Worm (Caenorhabditis elegans) whole organism, L1 larva: ENCODE results near the gene C26B2.8.

Source experiments
- C04F5.9 ChIP-seq: sonication (generic microtip); optimal IDR thresholded peaks from 2 replicates; lab custom pipeline; 2016; ENCODE audit warnings: missing genetic modification characterization, missing compliant biosample characterization
- C16A3.4 ChIP-seq: fragments of 150-350 bp; optimal IDR thresholded peaks from 2 replicates; lab custom pipeline; 2014; ENCODE audit warnings: missing biosample characterization, missing genetic modification characterization
- Y116A8C.19 ChIP-seq: sonication (generic microtip); optimal IDR thresholded peaks from 2 replicates; lab custom pipeline; 2016; ENCODE audit warnings: missing compliant biosample characterization, missing genetic modification characterization, borderline replicate concordance
- aha-1 ChIP-seq: fragments of 150-350 bp; optimal IDR thresholded peaks from 2 replicates; lab custom pipeline; 2014; ENCODE audit warnings: missing biosample characterization, missing genetic modification characterization
- aly-2 ChIP-seq: fragments of 150-350 bp; optimal IDR thresholded peaks from 2 replicates; lab custom pipeline; 2014; ENCODE audit warnings: missing biosample characterization, missing genetic modification characterization
- blmp-1 ChIP-seq: fragments of 150-350 bp; optimal IDR thresholded peaks from 2 replicates; lab custom pipeline; 2014; ENCODE audit warnings: missing biosample characterization, missing genetic modification characterization
- ceh-63 ChIP-seq: fragments of 200-800 bp; sonication (Bioruptor generic); optimal IDR thresholded peaks from 2 replicates; lab custom pipeline; 2018; ENCODE audit warnings: mild to moderate bottlenecking, missing genetic modification characterization, missing compliant biosample characterization
- ceh-8 ChIP-seq: fragments of 200-800 bp; sonication (Bioruptor generic); optimal IDR thresholded peaks from 2 replicates; lab custom pipeline; 2018; ENCODE audit warnings: mild to moderate bottlenecking, missing genetic modification characterization, moderate library complexity, missing compliant biosample characterization
- ceh-82 ChIP-seq, 3 experiments: fragments of 150-350 bp in 1 of 3; sonication (generic microtip) in 2 of 3; optimal IDR thresholded peaks; 2 replicates each; lab custom pipeline; 2014 to 2017; ENCODE audit warnings: missing biosample characterization in 3 of 3, missing genetic modification characterization in 3 of 3
- ceh-88 ChIP-seq: fragments of 200-800 bp; sonication (Bioruptor generic); IDR thresholded peaks from 2 replicates; pipeline ENCODE4 v1.3.6; 2022; ENCODE audit warnings: missing genetic modification characterization, missing compliant biosample characterization
- dpl-1 ChIP-seq, 3 experiments: fragments of 150-350 bp in 2 of 3; sonication (generic microtip) in 1 of 3; optimal IDR thresholded peaks; 2 replicates each; lab custom pipeline; 2014 to 2017; ENCODE audit warnings: missing biosample characterization in 3 of 3, missing genetic modification characterization in 3 of 3, missing genetic modification reagents in 3 of 3
- efl-1 ChIP-seq, 4 experiments: fragments of 150-350 bp; optimal IDR thresholded peaks in 3 of 4; peaks in 1 of 4; 1 replicate in 1 of 4; 2 replicates in 3 of 4; lab custom pipeline; 2014; ENCODE audit warnings: missing biosample characterization in 2 of 4, missing genetic modification characterization in 2 of 4, missing genetic modification reagents in 2 of 4
- egl-13 ChIP-seq: sonication (generic microtip); optimal IDR thresholded peaks from 2 replicates; lab custom pipeline; 2016; ENCODE audit warnings: missing genotype, missing genetic modification reagents, missing genetic modification characterization, missing compliant biosample characterization
- egl-27 ChIP-seq, 2 experiments: fragments of 150-350 bp in 1 of 2; sonication (generic microtip); optimal IDR thresholded peaks; 3 replicates each; lab custom pipeline; 2017 to 2018; ENCODE audit warnings: missing biosample characterization in 2 of 2, missing genetic modification characterization in 2 of 2, missing genetic modification reagents in 2 of 2
- fkh-10 ChIP-seq: sonication (generic microtip); optimal IDR thresholded peaks from 2 replicates; lab custom pipeline; 2017; ENCODE audit warnings: missing biosample characterization, missing genetic modification reagents, missing genetic modification characterization
- fkh-4 ChIP-seq: sonication (generic microtip); optimal IDR thresholded peaks from 2 replicates; lab custom pipeline; 2016; ENCODE audit warnings: missing compliant biosample characterization, missing genetic modification characterization, borderline replicate concordance
- grh-1 ChIP-seq: fragments of 200-800 bp; sonication (Bioruptor generic); IDR thresholded peaks from 2 replicates; pipeline ENCODE4 v1.3.6; 2022; ENCODE audit warnings: missing genetic modification reagents, missing genetic modification characterization, missing compliant biosample characterization
- hlh-17 ChIP-seq: fragments of 200-800 bp; sonication (Bioruptor generic); optimal IDR thresholded peaks from 2 replicates; lab custom pipeline; 2018; ENCODE audit warnings: missing genetic modification characterization, mild to moderate bottlenecking, missing compliant biosample characterization, moderate library complexity, borderline replicate concordance
- hlh-4 ChIP-seq: sonication (generic microtip); optimal IDR thresholded peaks from 2 replicates; lab custom pipeline; 2016; ENCODE audit warnings: mild to moderate bottlenecking, missing genetic modification characterization, missing compliant biosample characterization
- irx-1 ChIP-seq: sonication (generic microtip); optimal IDR thresholded peaks from 2 replicates; lab custom pipeline; 2016; ENCODE audit warnings: missing genetic modification characterization, missing compliant biosample characterization
- isw-1 ChIP-seq: fragments of 200-800 bp; sonication (Bioruptor generic); IDR thresholded peaks from 2 replicates; pipeline ENCODE4 v1.3.6; 2022; ENCODE audit warnings: missing genetic modification characterization, missing compliant biosample characterization
- jun-1 ChIP-seq: fragments of 150-350 bp; optimal IDR thresholded peaks from 2 replicates; lab custom pipeline; 2014; ENCODE audit warnings: missing biosample characterization, missing genetic modification reagents, missing genetic modification characterization
- lin-13 ChIP-seq: fragments of 150-350 bp; optimal IDR thresholded peaks from 2 replicates; lab custom pipeline; 2014; ENCODE audit warnings: missing biosample characterization, missing genetic modification reagents, missing genetic modification characterization
- lin-14 ChIP-seq: fragments of 200-800 bp; sonication (Bioruptor generic); optimal IDR thresholded peaks from 2 replicates; lab custom pipeline; 2018; ENCODE audit warnings: mild to moderate bottlenecking, missing genetic modification characterization, moderate library complexity, missing compliant biosample characterization
- lin-15B ChIP-seq: fragments of 150-350 bp; sonication (generic microtip); optimal IDR thresholded peaks from 3 replicates; lab custom pipeline; 2014; ENCODE audit warnings: missing biosample characterization, missing genetic modification characterization
- lin-39 ChIP-seq: fragments of 150-350 bp; optimal IDR thresholded peaks from 2 replicates; lab custom pipeline; 2014; ENCODE audit warnings: missing biosample characterization, missing genetic modification reagents, missing genetic modification characterization
- lir-3 ChIP-seq: sonication (generic microtip); optimal IDR thresholded peaks from 2 replicates; lab custom pipeline; 2016; ENCODE audit warnings: mild to moderate bottlenecking, missing genetic modification characterization, moderate library complexity, missing compliant biosample characterization; ENCODE audit not compliant: poor library complexity
- lsy-2 ChIP-seq, 2 experiments: fragments of 150-350 bp; optimal IDR thresholded peaks; 2 replicates each; lab custom pipeline; 2014; ENCODE audit warnings: missing biosample characterization in 2 of 2, missing genetic modification characterization in 2 of 2
- mab-9 ChIP-seq: fragments of 200-800 bp; sonication (Bioruptor generic); IDR thresholded peaks from 2 replicates; pipeline ENCODE4 v1.3.6; 2022; ENCODE audit warnings: missing genetic modification reagents, missing genetic modification characterization, missing compliant biosample characterization
- mef-2 ChIP-seq: fragments of 150-350 bp; optimal IDR thresholded peaks from 2 replicates; lab custom pipeline; 2014; ENCODE audit warnings: missing biosample characterization, missing genetic modification characterization
- mep-1 ChIP-seq: fragments of 150-350 bp; optimal IDR thresholded peaks from 2 replicates; lab custom pipeline; 2014; ENCODE audit warnings: missing biosample characterization, missing genetic modification characterization
- nhr-20 ChIP-seq: sonication (generic microtip); optimal IDR thresholded peaks from 2 replicates; lab custom pipeline; 2016; ENCODE audit warnings: mild to moderate bottlenecking, missing genetic modification characterization, missing compliant biosample characterization
- nhr-28 ChIP-seq: fragments of 150-350 bp; optimal IDR thresholded peaks from 2 replicates; lab custom pipeline; 2014; ENCODE audit warnings: missing biosample characterization, missing genetic modification characterization
- nhr-47 ChIP-seq: sonication (generic microtip); optimal IDR thresholded peaks from 2 replicates; lab custom pipeline; 2016; ENCODE audit warnings: mild to moderate bottlenecking, missing genetic modification characterization, moderate library complexity, missing compliant biosample characterization
- nhr-71 ChIP-seq: sonication (generic microtip); optimal IDR thresholded peaks from 2 replicates; lab custom pipeline; 2016; ENCODE audit warnings: mild to moderate bottlenecking, missing genetic modification characterization, moderate library complexity, missing compliant biosample characterization
- nhr-77 ChIP-seq: fragments of 150-350 bp; optimal IDR thresholded peaks from 2 replicates; lab custom pipeline; 2014; ENCODE audit warnings: missing biosample characterization, missing genetic modification characterization
- nhr-85 ChIP-seq: sonication (generic microtip); peaks from one replicate; lab custom pipeline; 2016; ENCODE audit warnings: missing genetic modification characterization, inconsistent platforms, missing compliant biosample characterization
- nhr-90 ChIP-seq: sonication (generic microtip); optimal IDR thresholded peaks from 2 replicates; lab custom pipeline; 2016; ENCODE audit warnings: mild to moderate bottlenecking, missing genetic modification characterization, missing compliant biosample characterization; ENCODE audit not compliant: poor library complexity
- pax-3 ChIP-seq: fragments of 200-800 bp; sonication (Bioruptor generic); optimal IDR thresholded peaks from 2 replicates; lab custom pipeline; 2018; ENCODE audit warnings: mild to moderate bottlenecking, missing genetic modification characterization, moderate library complexity, missing compliant biosample characterization
- rnt-1 ChIP-seq: sonication (generic microtip); optimal IDR thresholded peaks from 2 replicates; lab custom pipeline; 2016; ENCODE audit warnings: mild to moderate bottlenecking, missing genetic modification characterization, moderate library complexity, missing compliant biosample characterization
- skn-1 ChIP-seq: fragments of 150-350 bp; optimal IDR thresholded peaks from 2 replicates; lab custom pipeline; 2014; ENCODE audit warnings: missing biosample characterization, missing genetic modification characterization
- snpc-4 ChIP-seq: fragments of 150-350 bp; optimal IDR thresholded peaks from 2 replicates; lab custom pipeline; 2014; ENCODE audit warnings: missing biosample characterization, missing genetic modification characterization
- sup-37 ChIP-seq: fragments of 200-800 bp; sonication (Bioruptor generic); optimal IDR thresholded peaks from 2 replicates; lab custom pipeline; 2018; ENCODE audit warnings: mild to moderate bottlenecking, missing genetic modification characterization, missing compliant biosample characterization
- tbx-2 ChIP-seq: sonication (generic microtip); optimal IDR thresholded peaks from 2 replicates; lab custom pipeline; 2016; ENCODE audit warnings: missing genetic modification characterization, missing compliant biosample characterization
- unc-98 ChIP-seq: fragments of 200-800 bp; sonication (Bioruptor generic); IDR thresholded peaks from 2 replicates; pipeline ENCODE4 v1.3.6; 2022; ENCODE audit warnings: missing genetic modification characterization, missing compliant biosample characterization
- xbp-1 ChIP-seq: sonication (generic microtip); optimal IDR thresholded peaks from 2 replicates; lab custom pipeline; 2016; ENCODE audit warnings: missing genetic modification characterization, missing compliant biosample characterization
- ztf-11 ChIP-seq, 2 experiments: sonication (generic microtip); optimal IDR thresholded peaks; 2 replicates each; lab custom pipeline; 2016 to 2017; ENCODE audit warnings: missing genetic modification characterization in 2 of 2, missing biosample characterization in 1 of 2, missing compliant biosample characterization in 1 of 2

The C26B2.8 gene

ce11 chrIV:8010521-8010920 lies 3.4 kb upstream of the C26B2.8 start:
- no peak for TF ChIP-seq isw-1 (GFP tag; lab: Robert Waterston, UW)
- no peak for TF ChIP-seq sup-37
- TF ChIP-seq lin-13 (GFP tag; lab: Kevin White, UChicago): no peak
- TF ChIP-seq snpc-4 (tag; lab: Kevin White, UChicago): no peak
- TF ChIP-seq lin-14 (GFP tag; lab: Kevin White, UChicago): no peak
- TF ChIP-seq aha-1 (tag; lab: Kevin White, UChicago): no peak
- TF ChIP-seq hlh-17 (GFP tag; lab: Kevin White, UChicago): no peak
- TF ChIP-seq mab-9 (GFP tag; lab: Robert Waterston, UW): no peak
- no peak for TF ChIP-seq egl-27 (tag; optimal IDR thresholded peaks at IDR 0.05; lab: Kevin White, UChicago)
- no peak for TF ChIP-seq nhr-28 (tag; lab: Kevin White, UChicago)
- no peak for TF ChIP-seq mep-1 (tag; lab: Kevin White, UChicago)
- no peak for TF ChIP-seq egl-13 (tag; lab: Kevin White, UChicago)
- no peak for TF ChIP-seq lin-39
- TF ChIP-seq ceh-88: no peak
- TF ChIP-seq fkh-4: no peak
- no peak for TF ChIP-seq lin-15B (tag; lab: Kevin White, UChicago)
- TF ChIP-seq ztf-11 (tag; optimal IDR thresholded peaks at IDR 0.05; lab: Kevin White, UChicago): no peak
- TF ChIP-seq nhr-90 (tag; lab: Kevin White, UChicago): no peak

DNA sequence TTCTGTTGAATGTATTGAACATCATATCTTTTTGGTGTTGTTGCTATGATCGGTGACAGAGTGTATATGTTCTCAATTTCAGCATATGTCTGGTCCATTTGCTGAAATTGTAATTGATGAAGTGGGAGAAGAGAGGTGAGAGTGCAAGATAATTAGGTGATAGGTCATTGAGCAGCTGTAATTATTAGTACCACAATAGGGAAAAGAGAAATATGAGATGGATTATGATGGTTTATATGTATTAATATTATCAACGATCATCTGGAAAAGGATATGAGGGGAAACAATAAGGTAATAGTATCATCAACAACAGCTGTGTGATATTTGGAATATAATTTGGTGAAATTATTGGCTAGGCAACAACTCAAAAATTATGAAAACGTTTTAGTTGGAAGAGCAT lies 1.6 kb upstream of the C26B2.8 start, which contains the start of gene Y42H9B.3:
TSS of gene Y42H9B.3 (minus strand) at position 101 of the 400 bp plus-strand sequence.
- no peak for TF ChIP-seq hlh-4 (tag; lab: Kevin White, UChicago)
- no peak for TF ChIP-seq ceh-63 (GFP tag; lab: Kevin White, UChicago)
- TF ChIP-seq sup-37: no peak
- no peak for TF ChIP-seq C16A3.4
- no peak for TF ChIP-seq efl-1 (optimal IDR thresholded peaks at IDR 0.05; lab: Kevin White, UChicago)
- no peak for TF ChIP-seq efl-1 (GFP tag; optimal IDR thresholded peaks at IDR 0.05 in 1 of 2; lab: Kevin White, UChicago)
- no peak for TF ChIP-seq aly-2 (tag; lab: Kevin White, UChicago)
- TF ChIP-seq nhr-85: no peak
- TF ChIP-seq C04F5.9 (tag; lab: Kevin White, UChicago): no peak
- no peak for TF ChIP-seq nhr-71 (tag; lab: Kevin White, UChicago)
- TF ChIP-seq hlh-17 (GFP tag; lab: Kevin White, UChicago): no peak
- TF ChIP-seq lir-3 (tag; lab: Kevin White, UChicago): no peak
- TF ChIP-seq dpl-1 (GFP tag; optimal IDR thresholded peaks at IDR 0.05; lab: Kevin White, UChicago): no peak
- no peak for TF ChIP-seq mef-2
- TF ChIP-seq skn-1: no peak

DNA sequence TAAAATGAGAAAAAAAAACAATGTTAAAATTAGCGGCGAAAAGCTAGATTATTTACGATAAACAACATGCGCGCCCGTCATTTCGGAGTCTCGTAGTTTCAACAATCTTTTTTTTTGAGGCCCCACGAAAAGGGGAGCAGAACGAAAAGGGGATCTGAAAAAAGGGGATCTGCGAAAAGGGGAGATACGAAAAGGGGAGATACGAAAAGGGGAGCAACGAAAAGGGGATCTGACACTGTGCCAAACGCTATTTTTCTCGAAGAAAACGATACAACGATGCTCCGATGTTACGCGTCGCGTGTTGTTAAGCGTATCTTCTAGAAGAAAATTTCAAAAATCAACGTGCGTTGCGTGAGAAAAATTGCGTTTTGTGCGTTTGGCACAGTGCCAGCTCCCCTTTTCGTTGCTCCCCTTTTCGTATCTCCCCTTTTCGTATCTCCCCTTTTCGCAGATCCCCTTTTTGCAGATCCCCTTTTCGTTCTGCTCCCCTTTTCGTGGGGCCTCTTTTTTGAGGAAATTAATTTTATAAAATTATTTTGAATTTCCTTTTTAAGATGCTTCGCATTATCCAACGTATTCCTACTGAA lies 1.9 kb downstream of the C26B2.8 start, which contains the start of gene C26B2.7:
TSS of gene C26B2.7 (plus strand) at position 549 of the 587 bp plus-strand sequence.
- peak; percentile 28 for TF ChIP-seq Y116A8C.19
- peak; percentile 31 for TF ChIP-seq blmp-1 (tag; lab: Kevin White, UChicago)
- TF ChIP-seq nhr-90 (tag; lab: Kevin White, UChicago): peak; percentile 82
- TF ChIP-seq pax-3 (tag; lab: Kevin White, UChicago): peak; percentile 76
- peak in 1 of 2 experiments; percentile 94 for TF ChIP-seq ztf-11 (tag; optimal IDR thresholded peaks at IDR 0.05; lab: Kevin White, UChicago)
- 0 out of 2 replicates have a peak, but pooled peaks have one; percentile 27 for TF ChIP-seq grh-1 (GFP tag; lab: Robert Waterston, UW)
- TF ChIP-seq isw-1 (GFP tag; lab: Robert Waterston, UW): peak; percentile 81
- TF ChIP-seq xbp-1 (tag; lab: Kevin White, UChicago): peak; percentile 84
- TF ChIP-seq rnt-1 (tag; lab: Kevin White, UChicago): peak; percentile 95
- peak; percentile 22 for TF ChIP-seq mep-1 (tag; lab: Kevin White, UChicago)
- peak; percentile 88 for TF ChIP-seq nhr-71 (tag; lab: Kevin White, UChicago)
- TF ChIP-seq ceh-8 (GFP tag; lab: Kevin White, UChicago): peak; percentile 37
- peak; percentile 47 to 82 (median 50) for TF ChIP-seq ceh-82 (tag; optimal IDR thresholded peaks at IDR 0.05; lab: Kevin White, UChicago)
- TF ChIP-seq C16A3.4: peak; percentile 41
- peak; percentile 22 for TF ChIP-seq irx-1 (tag; lab: Kevin White, UChicago)
- TF ChIP-seq tbx-2 (tag; lab: Kevin White, UChicago): peak; percentile 76
- peak; percentile 47 for TF ChIP-seq fkh-10 (GFP tag; lab: Kevin White, UChicago)
- peak; percentile 86 for TF ChIP-seq egl-13 (tag; lab: Kevin White, UChicago)
- peak; percentile 44 for TF ChIP-seq jun-1 (tag; lab: Kevin White, UChicago)
- peak; percentile 83 for TF ChIP-seq nhr-20
- TF ChIP-seq nhr-77: peak; percentile 33
- TF ChIP-seq unc-98 (GFP tag; lab: Robert Waterston, UW): peak; percentile 76
- peak; percentile 86 for TF ChIP-seq ceh-88
- TF ChIP-seq lsy-2 (tag; optimal IDR thresholded peaks at IDR 0.05; lab: Kevin White, UChicago): peak; percentile 69 to 80
- TF ChIP-seq nhr-47 (tag; lab: Kevin White, UChicago): peak; percentile 88
